Fruit fly (Drosophila melanogaster) whole organism, wandering third instar larva: ENCODE results near the gene Fur2.

Experiments
- Abd-B ChIP-seq: fragments of >200 bp; optimal IDR thresholded peaks from 2 replicates; lab custom pipeline; 2017; ENCODE audit warnings: missing biosample characterization, missing genetic modification characterization
- CG32264 ChIP-seq: fragments of 200-800 bp; sonication (Bioruptor generic); optimal IDR thresholded peaks from 2 replicates; lab custom pipeline; 2016; ENCODE audit warnings: missing biosample characterization, missing genetic modification characterization
- CG9705 ChIP-seq: fragments of 200-800 bp; sonication (Bioruptor generic); optimal IDR thresholded peaks from 2 replicates; lab custom pipeline; 2018; ENCODE audit warnings: missing biosample characterization, mild to moderate bottlenecking, missing genetic modification characterization
- Dfd ChIP-seq: fragments of >200 bp; optimal IDR thresholded peaks from 2 replicates; lab custom pipeline; 2017; ENCODE audit warnings: missing biosample characterization, missing genetic modification characterization
- Dif ChIP-seq: fragments of 200-275, 200-300 bp; sonication (Bioruptor generic); optimal IDR thresholded peaks from 2 replicates; lab custom pipeline; 2018; ENCODE audit warnings: missing biosample characterization, missing genetic modification characterization; ENCODE audit not compliant: partially characterized antibody
- GATAd ChIP-seq: sonication (Bioruptor generic); optimal IDR thresholded peaks from 2 replicates; lab custom pipeline; 2016; ENCODE audit warnings: missing biosample characterization, missing genetic modification characterization
- HLH106 ChIP-seq: fragments of 200-800 bp; optimal IDR thresholded peaks from 3 replicates; lab custom pipeline; 2019; ENCODE audit warnings: missing biosample characterization, mild to moderate bottlenecking, missing genetic modification characterization, moderate library complexity
- Hnf4 ChIP-seq: fragments of 200-800 bp; sonication (Bioruptor generic); optimal IDR thresholded peaks from 2 replicates; lab custom pipeline; 2016; ENCODE audit warnings: missing biosample characterization, mild to moderate bottlenecking, missing genetic modification characterization
- Hr78 ChIP-seq: fragments of >200 bp; optimal IDR thresholded peaks from 2 replicates; lab custom pipeline; 2017; ENCODE audit warnings: missing biosample characterization, missing genetic modification characterization
- Hr83 ChIP-seq: fragments of 200-300 bp; sonication (Bioruptor generic); optimal IDR thresholded peaks from 2 replicates; lab custom pipeline; 2016; ENCODE audit warnings: missing biosample characterization, mild to moderate bottlenecking, missing genetic modification characterization, moderate library complexity; ENCODE audit not compliant: poor library complexity, severe bottlenecking
- Jra ChIP-seq: sonication (Bioruptor generic); optimal IDR thresholded peaks from 2 replicates; lab custom pipeline; 2016; ENCODE audit warnings: missing biosample characterization, missing genetic modification characterization
- Mio ChIP-seq: sonication (Bioruptor generic); optimal IDR thresholded peaks from 2 replicates; lab custom pipeline; 2016; ENCODE audit warnings: missing biosample characterization, missing genetic modification characterization
- Myc ChIP-seq: fragments of >200 bp; optimal IDR thresholded peaks from 2 replicates; lab custom pipeline; 2017
- N ChIP-seq: fragments of >200 bp; optimal IDR thresholded peaks from 2 replicates; lab custom pipeline; 2018; ENCODE audit warnings: missing biosample characterization, missing external identifiers, missing genetic modification characterization
- OdsH ChIP-seq: fragments of 200-800 bp; sonication (Bioruptor generic); optimal IDR thresholded peaks from 2 replicates; lab custom pipeline; 2016; ENCODE audit warnings: missing biosample characterization, mild to moderate bottlenecking, missing genetic modification characterization
- Rel ChIP-seq, 2 experiments: fragments of 200-800 bp; sonication (Bioruptor generic) in 1 of 2; optimal IDR thresholded peaks; 2 replicates in 1 of 2; 3 replicates in 1 of 2; lab custom pipeline; 2016 to 2019; ENCODE audit warnings: mild to moderate bottlenecking in 2 of 2, missing biosample characterization in 2 of 2, missing genetic modification characterization in 2 of 2, moderate library complexity in 1 of 2
- Sp1 ChIP-seq: fragments of 200-800 bp; sonication (Bioruptor generic); optimal IDR thresholded peaks from 3 replicates; lab custom pipeline; 2019; ENCODE audit warnings: missing biosample characterization, mild to moderate bottlenecking, missing genetic modification characterization, moderate library complexity
- Vsx2 ChIP-seq: fragments of 200-300, 225-300 bp; sonication (Bioruptor generic); optimal IDR thresholded peaks from 2 replicates; lab custom pipeline; 2018; ENCODE audit warnings: missing biosample characterization, missing genetic modification characterization; ENCODE audit not compliant: partially characterized antibody
- br ChIP-seq: fragments of 200-800 bp; sonication (Bioruptor generic); optimal IDR thresholded peaks from 2 replicates; lab custom pipeline; 2016; ENCODE audit warnings: missing biosample characterization, missing genetic modification characterization
- brk ChIP-seq: fragments of 200-800 bp; sonication (Bioruptor generic); optimal IDR thresholded peaks from 2 replicates; lab custom pipeline; 2016; ENCODE audit warnings: missing biosample characterization, mild to moderate bottlenecking, missing genetic modification characterization
- dl ChIP-seq, 2 experiments: fragments of 175-275, 200-275 bp in 1 of 2; fragments of 200-275 bp in 1 of 2; sonication (Bioruptor generic); optimal IDR thresholded peaks; lab custom pipeline; 2018; ENCODE audit warnings: mild to moderate bottlenecking in 2 of 2, missing biosample characterization in 2 of 2, missing genetic modification characterization in 2 of 2, moderate library complexity in 2 of 2; ENCODE audit not compliant: partially characterized antibody in 2 of 2, insufficient read depth in 1 of 2
- dmrt93B ChIP-seq: fragments of 200-800 bp; sonication (Bioruptor generic); optimal IDR thresholded peaks from 2 replicates; lab custom pipeline; 2018; ENCODE audit warnings: missing biosample characterization, mild to moderate bottlenecking, missing genetic modification characterization
- dsf ChIP-seq: sonication (Bioruptor generic); optimal IDR thresholded peaks from 2 replicates; lab custom pipeline; 2016; ENCODE audit warnings: missing biosample characterization, missing genetic modification characterization, borderline replicate concordance
- ey ChIP-seq: fragments of 200-800 bp; sonication (Bioruptor generic); optimal IDR thresholded peaks from 2 replicates; lab custom pipeline; 2016; ENCODE audit warnings: missing biosample characterization, missing genetic modification characterization
- foxo ChIP-seq, 2 experiments: fragments of 200-800 bp; sonication (Bioruptor generic); optimal IDR thresholded peaks; 2 replicates in 1 of 2; 3 replicates in 1 of 2; lab custom pipeline; 2016 to 2017; ENCODE audit warnings: missing biosample characterization in 2 of 2, missing genetic modification characterization in 2 of 2
- fru ChIP-seq: fragments of 200-800 bp; sonication (Bioruptor generic); optimal IDR thresholded peaks from 3 replicates; lab custom pipeline; 2016; ENCODE audit warnings: missing biosample characterization, mild to moderate bottlenecking, missing genetic modification characterization
- h ChIP-seq: fragments of 200-800 bp; sonication (Bioruptor generic); optimal IDR thresholded peaks from 3 replicates; lab custom pipeline; 2016; ENCODE audit warnings: missing biosample characterization, mild to moderate bottlenecking, missing genetic modification characterization
- jim ChIP-seq: fragments of 175-275, 200-325 bp; sonication (Bioruptor generic); optimal IDR thresholded peaks from 2 replicates; lab custom pipeline; 2016; ENCODE audit warnings: missing biosample characterization, mild to moderate bottlenecking, missing genetic modification characterization
- lola ChIP-seq: fragments of >200 bp; optimal IDR thresholded peaks from 2 replicates; lab custom pipeline; 2017; ENCODE audit warnings: missing biosample characterization, missing genetic modification characterization
- pan ChIP-seq: fragments of >200 bp; optimal IDR thresholded peaks from 2 replicates; lab custom pipeline; 2017
- psq ChIP-seq: fragments of 200-800 bp; sonication (Bioruptor generic); optimal IDR thresholded peaks from 3 replicates; lab custom pipeline; 2017; ENCODE audit warnings: missing biosample characterization, mild to moderate bottlenecking, missing genetic modification characterization, moderate library complexity
- rgr ChIP-seq: fragments of 200-800 bp; sonication (Bioruptor generic); optimal IDR thresholded peaks from 3 replicates; lab custom pipeline; 2016; ENCODE audit warnings: missing biosample characterization, mild to moderate bottlenecking, missing genetic modification characterization
- sage ChIP-seq: fragments of 200-800 bp; sonication (Bioruptor generic); optimal IDR thresholded peaks from 2 replicates; lab custom pipeline; 2016; ENCODE audit warnings: missing biosample characterization, mild to moderate bottlenecking, missing genetic modification characterization
- sv ChIP-seq: fragments of 200-800 bp; sonication (Bioruptor generic); optimal IDR thresholded peaks from 3 replicates; lab custom pipeline; 2016; ENCODE audit warnings: missing biosample characterization, missing genetic modification characterization
- usp ChIP-seq: fragments of >200 bp; optimal IDR thresholded peaks from 2 replicates; lab custom pipeline; 2017; ENCODE audit warnings: missing biosample characterization, missing genetic modification characterization
- woc ChIP-seq: sonication (Bioruptor generic); optimal IDR thresholded peaks from 2 replicates; lab custom pipeline; 2016; ENCODE audit warnings: missing biosample characterization, mild to moderate bottlenecking, missing genetic modification characterization

Gene Fur2

dm6 chrX:16420048-16420447 lies 47.2 kb downstream of the Fur2 start:
- TF ChIP-seq usp (GFP tag; lab: Kevin White, UChicago): no peak
- TF ChIP-seq CG32264 (GFP tag; lab: Kevin White, UChicago): no peak
- no peak for TF ChIP-seq Abd-B (GFP tag; lab: Kevin White, UChicago)
- no peak for TF ChIP-seq fru (GFP tag; lab: Kevin White, UChicago)
- no peak for TF ChIP-seq dsf (GFP tag; lab: Kevin White, UChicago)
- no peak for TF ChIP-seq brk (GFP tag; lab: Kevin White, UChicago)
- TF ChIP-seq sage (GFP tag; lab: Kevin White, UChicago): no peak
- no peak for TF ChIP-seq lola (GFP tag; lab: Kevin White, UChicago)

dm6 chrX:16420878-16421277 lies 48.0 kb downstream of the Fur2 start:
- no peak for TF ChIP-seq Dfd (GFP tag; lab: Kevin White, UChicago)
- TF ChIP-seq Jra (GFP tag; lab: Kevin White, UChicago): no peak
- no peak for TF ChIP-seq br (GFP tag; lab: Kevin White, UChicago)
- no peak for TF ChIP-seq CG9705 (GFP tag; lab: Kevin White, UChicago)
- TF ChIP-seq pan (lab: Kevin White, UChicago): no peak

- no peak for TF ChIP-seq CG32264 (GFP tag; lab: Kevin White, UChicago)
- no peak for TF ChIP-seq h
- no peak for TF ChIP-seq Abd-B (GFP tag; lab: Kevin White, UChicago)
- TF ChIP-seq Jra (GFP tag; lab: Kevin White, UChicago): peak; percentile 6
- TF ChIP-seq Hnf4: no peak
- no peak for TF ChIP-seq Rel (GFP tag; optimal IDR thresholded peaks at IDR 0.05; lab: Kevin White, UChicago)
- TF ChIP-seq Rel (tag; optimal IDR thresholded peaks at IDR 0.05; lab: Kevin White, UChicago): peak; percentile 40
- no peak for TF ChIP-seq Hr83 (GFP tag; lab: Kevin White, UChicago)
- TF ChIP-seq OdsH (GFP tag; lab: Kevin White, UChicago): peak; percentile 2
- no peak for TF ChIP-seq dmrt93B
These were observed 49.1 kb downstream of the Fur2 start, which contains the start of gene AnxB11 for dm6 chrX:16421899-16422412. TSS of gene AnxB11 (minus strand) at chrX:16422265.

- TF ChIP-seq psq (GFP tag; lab: Kevin White, UChicago) (peak; percentile 79), Sp1 (GFP tag; lab: Kevin White, UChicago) (peak; percentile 54), Vsx2 (GFP tag; lab: Kevin White, UChicago) (no peak), dsf (GFP tag; lab: Kevin White, UChicago) (peak; percentile 1), sage (GFP tag; lab: Kevin White, UChicago) (no peak), CG32264 (GFP tag; lab: Kevin White, UChicago) (no peak), Rel (GFP tag; optimal IDR thresholded peaks at IDR 0.05; lab: Kevin White, UChicago) (no peak), Rel (tag; optimal IDR thresholded peaks at IDR 0.05; lab: Kevin White, UChicago) (peak; percentile 44), br (GFP tag; lab: Kevin White, UChicago) (peak; percentile 30), brk (GFP tag; lab: Kevin White, UChicago) (no peak), Hr83 (GFP tag; lab: Kevin White, UChicago) (peak; percentile 45), OdsH (GFP tag; lab: Kevin White, UChicago) (peak; percentile 21), foxo (GFP tag; optimal IDR thresholded peaks at IDR 0.05; lab: Kevin White, UChicago) (peak in 1 of 2 experiments; percentile 46), N (no peak), GATAd (no peak), Hr78 (GFP tag; lab: Kevin White, UChicago) (no peak), dmrt93B (no peak), woc (GFP tag; lab: Kevin White, UChicago) (peak; percentile 7), jim (peak; percentile 44), Dfd (GFP tag; lab: Kevin White, UChicago) (no peak), Myc (no peak), CG9705 (GFP tag; lab: Kevin White, UChicago) (no peak), Mio (GFP tag; lab: Kevin White, UChicago) (no peak), ey (GFP tag; lab: Kevin White, UChicago) (peak; percentile 4), Hnf4 (peak; percentile 49), Dif (GFP tag; lab: Kevin White, UChicago) (no peak), rgr (GFP tag; lab: Kevin White, UChicago) (peak; percentile 54), HLH106 (tag; lab: Kevin White, UChicago) (peak; percentile 3), sv (GFP tag; lab: Kevin White, UChicago) (no peak), dl (GFP tag; optimal IDR thresholded peaks at IDR 0.05; lab: Kevin White, UChicago; ENCODE audit: insufficient read depth in 1 of 2, partially characterized antibody in 2 of 2) (peak in 1 of 2 experiments; percentile 14), h (peak; percentile 54)
- TF ChIP-seq, all 38 proteins: peak for 16
These were observed 49.7 kb downstream of the Fur2 start, which contains the start of gene hang for dm6 chrX:16422466-16423124. TSS of gene hang (plus strand) at chrX:16422831.
